Worm (Caenorhabditis elegans): Measurements from ENCODE around the gene nhr-78.

The nhr-78 gene

DNA sequence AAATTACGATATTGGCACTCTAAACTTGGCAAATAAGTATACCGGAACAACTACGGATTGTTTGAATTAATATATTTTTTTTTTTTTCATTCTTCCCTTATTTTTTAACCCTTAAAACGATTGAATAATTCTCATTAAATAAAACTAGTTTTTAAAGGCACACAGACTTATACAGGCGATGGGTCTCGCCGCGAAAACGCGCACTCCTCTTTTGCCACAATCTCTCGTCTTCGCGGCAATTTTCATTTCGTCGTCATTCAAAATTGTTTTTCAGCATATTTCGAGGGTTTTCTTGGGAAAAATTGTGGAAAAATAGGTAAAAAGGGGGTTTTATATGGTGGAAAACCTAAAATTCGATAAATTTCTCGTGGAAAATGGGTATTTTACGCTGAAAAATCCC, 30.3 kb downstream of the nhr-78 start:
- TF ChIP-seq ama-1 (optimal IDR thresholded peaks at IDR 0.05) (no peak), F13C5.2 (tag; optimal IDR thresholded peaks at IDR 0.05) (peak; percentile 18), hmg-4 (GFP tag; optimal IDR thresholded peaks at IDR 0.05) (no peak), flt-1 (GFP tag; IDR thresholded peaks at IDR 0.05) (no peak)

DNA sequence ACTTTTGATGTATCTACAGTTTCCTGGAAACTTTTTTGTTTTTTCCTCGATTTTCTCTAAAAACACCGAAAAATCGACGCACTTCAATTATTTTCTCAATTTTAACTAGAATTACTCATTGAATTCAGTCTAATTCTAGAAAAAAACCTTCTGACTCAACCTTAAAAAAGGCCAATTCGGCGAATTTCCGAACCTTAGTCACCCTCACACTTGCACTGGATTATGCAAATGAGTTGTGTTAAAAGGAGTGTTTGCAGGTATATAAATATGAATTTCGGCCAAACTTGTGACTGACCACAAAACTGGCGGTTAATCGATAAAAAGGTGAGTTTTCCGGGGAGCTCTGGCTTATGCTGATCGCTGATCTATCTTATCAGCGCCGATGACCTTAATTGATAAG, 31.2 kb downstream of the nhr-78 start, which contains the start of gene ttr-20:
ttr-20 (plus strand) TSS at position 301 of the 400 bp plus-strand sequence.
- TF ChIP-seq ceh-36 (tag; optimal IDR thresholded peaks at IDR 0.05) (no peak), scrt-1 (GFP tag; IDR thresholded peaks at IDR 0.05) (no peak), ama-1 (optimal IDR thresholded peaks at IDR 0.05) (no peak), ets-7 (tag; optimal IDR thresholded peaks at IDR 0.05) (no peak), flt-1 (GFP tag; IDR thresholded peaks at IDR 0.05) (no peak), aly-1 (tag; optimal IDR thresholded peaks at IDR 0.05) (no peak)

DNA sequence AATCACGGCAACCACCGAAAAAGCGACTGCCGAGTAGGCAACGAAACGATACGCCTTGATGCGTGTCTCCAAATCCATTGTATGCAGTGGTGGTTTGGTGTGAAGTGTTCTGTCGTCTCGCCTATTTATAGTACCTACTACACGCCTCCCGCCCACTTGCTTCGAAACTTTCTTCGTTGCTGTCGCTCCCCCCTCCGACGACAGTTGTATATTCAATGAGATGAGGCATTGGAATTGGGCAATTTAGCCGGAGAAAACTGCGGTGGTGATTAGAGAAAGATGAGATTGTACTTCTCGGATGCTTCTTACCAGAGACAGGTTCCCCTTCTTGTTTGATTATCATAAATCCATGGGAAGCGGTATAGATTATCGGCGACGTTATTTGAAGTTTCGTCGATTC, 33.2 kb downstream of the nhr-78 start, which contains the start of gene col-34:
col-34 (minus strand) TSS at position 101 of the 400 bp plus-strand sequence.
- TF ChIP-seq hmg-4 (GFP tag; optimal IDR thresholded peaks at IDR 0.05), result no peak
- TF ChIP-seq tbx-11 (GFP tag; IDR thresholded peaks at IDR 0.05), result no peak
- no peak for TF ChIP-seq ceh-36 (tag; optimal IDR thresholded peaks at IDR 0.05)
- no peak for TF ChIP-seq scrt-1 (GFP tag; IDR thresholded peaks at IDR 0.05)
- no peak for TF ChIP-seq F13C5.2 (tag; optimal IDR thresholded peaks at IDR 0.05)
- TF ChIP-seq tbx-37 (GFP tag; conservative IDR thresholded peaks at IDR 0.05), result no peak

DNA sequence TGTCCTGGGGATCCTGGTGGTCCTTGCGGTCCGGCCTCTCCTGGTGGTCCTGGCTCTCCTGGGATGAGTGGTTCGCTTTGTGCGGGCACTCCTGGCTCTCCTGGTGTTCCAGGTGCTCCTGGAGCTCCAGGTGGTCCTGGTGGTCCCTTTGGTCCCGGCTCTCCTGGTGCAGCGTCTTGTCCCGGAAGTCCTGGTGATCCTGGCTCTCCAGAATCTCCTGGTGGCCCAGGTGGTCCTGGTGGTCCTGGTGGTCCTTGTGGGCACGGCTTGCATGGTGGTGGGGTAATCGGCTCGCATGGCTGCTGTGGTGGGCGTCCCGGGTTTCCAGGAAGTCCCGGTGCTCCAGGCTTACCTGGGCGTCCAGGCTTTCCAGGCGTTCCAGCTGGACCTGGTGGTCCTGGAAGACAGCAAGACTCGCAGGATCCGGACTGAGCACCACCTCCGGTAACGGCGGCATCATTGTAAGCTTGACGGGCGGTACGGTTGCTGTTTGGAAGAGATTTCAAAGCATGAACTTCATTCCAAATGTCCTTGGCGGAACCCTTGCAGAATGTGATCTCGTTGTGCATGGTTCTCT, 33.8 kb downstream of the nhr-78 start:
- TF ChIP-seq ceh-13 (GFP tag; optimal IDR thresholded peaks at IDR 0.05) (no peak), pes-1 (GFP tag; IDR thresholded peaks at IDR 0.05) (no peak), aly-1 (tag; optimal IDR thresholded peaks at IDR 0.05) (peak; percentile 2)

DNA sequence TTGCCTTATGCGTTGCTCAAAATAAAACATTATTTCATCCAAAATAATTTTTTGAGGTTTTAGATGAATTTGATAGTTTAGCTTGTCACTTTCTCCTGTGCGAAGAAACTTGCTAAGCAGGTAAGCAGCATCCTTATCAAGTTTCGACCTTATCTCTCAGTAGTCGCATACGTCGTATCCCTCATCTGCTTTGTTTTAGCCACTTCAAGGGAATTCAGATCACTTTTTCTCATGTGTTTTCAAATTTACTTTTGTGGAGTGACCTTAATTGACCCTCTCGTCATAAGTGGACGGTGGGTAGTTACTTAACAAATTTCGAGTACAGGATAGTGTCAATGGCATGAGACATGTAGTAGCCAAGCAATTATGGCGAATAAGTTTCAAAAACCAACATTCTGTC, 41.0 kb downstream of the nhr-78 start:
- TF ChIP-seq flt-1 (GFP tag; IDR thresholded peaks at IDR 0.05) (no peak), ceh-36 (tag; optimal IDR thresholded peaks at IDR 0.05) (no peak), pes-1 (GFP tag; IDR thresholded peaks at IDR 0.05) (no peak), scrt-1 (GFP tag; IDR thresholded peaks at IDR 0.05) (no peak), hnd-1 (tag; optimal IDR thresholded peaks at IDR 0.05) (no peak), tbx-11 (GFP tag; IDR thresholded peaks at IDR 0.05) (no peak), hmg-4 (GFP tag; optimal IDR thresholded peaks at IDR 0.05) (no peak), sea-1 (GFP tag; conservative IDR thresholded peaks at IDR 0.05) (no peak), aly-1 (tag; optimal IDR thresholded peaks at IDR 0.05) (no peak), B0310.2 (tag; optimal IDR thresholded peaks at IDR 0.05) (no peak), ets-7 (tag; optimal IDR thresholded peaks at IDR 0.05) (no peak), ama-1 (optimal IDR thresholded peaks at IDR 0.05) (no peak), ceh-13 (GFP tag; optimal IDR thresholded peaks at IDR 0.05) (no peak), hmbx-1 (tag; optimal IDR thresholded peaks at IDR 0.05) (no peak), F13C5.2 (tag; optimal IDR thresholded peaks at IDR 0.05) (no peak)

DNA sequence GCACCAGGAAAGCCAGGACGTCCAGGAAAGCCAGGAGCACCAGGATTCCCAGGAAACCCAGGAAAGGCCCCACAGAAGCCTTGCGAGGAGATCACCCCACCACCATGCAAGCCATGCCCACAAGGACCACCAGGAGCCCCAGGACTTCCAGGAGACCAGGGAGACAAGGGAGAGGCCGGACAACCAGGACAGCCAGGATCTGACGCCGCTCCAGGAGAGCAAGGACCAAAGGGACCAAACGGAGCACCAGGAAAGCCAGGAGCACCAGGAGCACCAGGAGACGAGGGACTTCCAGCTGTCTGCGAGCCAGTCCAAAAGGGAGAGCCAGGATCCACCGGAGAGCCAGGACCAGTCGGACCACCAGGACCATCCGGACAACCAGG, 41.7 kb downstream of the nhr-78 start:
- TF ChIP-seq flt-1 (GFP tag; IDR thresholded peaks at IDR 0.05) (no peak), tbx-37 (GFP tag; conservative IDR thresholded peaks at IDR 0.05) (no peak), sea-1 (GFP tag; conservative IDR thresholded peaks at IDR 0.05) (no peak), hmbx-1 (tag; optimal IDR thresholded peaks at IDR 0.05) (no peak), ceh-13 (GFP tag; optimal IDR thresholded peaks at IDR 0.05) (no peak), F13C5.2 (tag; optimal IDR thresholded peaks at IDR 0.05) (no peak), aly-1 (tag; optimal IDR thresholded peaks at IDR 0.05) (no peak), ceh-36 (tag; optimal IDR thresholded peaks at IDR 0.05) (no peak), tbx-11 (GFP tag; IDR thresholded peaks at IDR 0.05) (no peak), ets-7 (tag; optimal IDR thresholded peaks at IDR 0.05) (no peak), scrt-1 (GFP tag; IDR thresholded peaks at IDR 0.05) (no peak), hmg-4 (GFP tag; optimal IDR thresholded peaks at IDR 0.05) (no peak), tra-4 (tag; optimal IDR thresholded peaks at IDR 0.05) (no peak), B0310.2 (tag; optimal IDR thresholded peaks at IDR 0.05) (no peak), hnd-1 (tag; optimal IDR thresholded peaks at IDR 0.05) (no peak), ama-1 (optimal IDR thresholded peaks at IDR 0.05) (no peak), pes-1 (GFP tag; IDR thresholded peaks at IDR 0.05) (no peak)

DNA sequence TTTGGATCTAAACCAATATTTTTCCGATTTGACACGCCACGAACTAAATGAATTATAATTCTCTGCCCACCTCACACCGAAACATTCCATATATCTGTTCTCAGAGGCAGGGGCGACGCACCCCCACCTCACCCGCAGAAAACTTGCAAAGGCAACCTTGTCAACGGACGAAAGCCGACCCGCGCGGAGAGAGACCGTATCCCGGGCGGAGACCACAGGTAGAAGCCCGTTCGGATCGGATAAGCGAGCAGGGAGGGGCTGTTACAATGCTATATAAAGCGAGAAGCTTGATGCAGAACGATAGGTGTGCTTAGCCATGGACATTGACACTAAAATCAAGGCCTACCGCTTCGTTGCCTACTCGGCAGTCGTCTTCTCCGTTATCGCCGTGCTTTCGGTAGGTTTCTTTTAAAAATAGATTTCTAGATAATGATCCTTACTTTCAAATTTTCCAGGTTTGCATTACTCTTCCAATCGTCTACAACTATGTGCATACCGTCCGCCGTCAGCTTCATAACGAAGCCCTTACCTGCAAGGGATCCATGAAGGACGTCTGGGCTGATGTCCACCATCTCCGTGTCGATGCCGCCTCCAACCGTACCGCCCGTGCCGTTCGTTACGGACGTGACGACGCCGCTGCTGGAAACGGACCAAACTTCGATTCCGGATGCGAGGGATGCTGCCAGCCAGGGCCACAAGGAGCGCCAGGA, 42.2 kb downstream of the nhr-78 start, which contains the start of the genes zipt-2.2 and dpy-13:
zipt-2.2 (minus strand) TSS at position 51 of the 710 bp plus-strand sequence.
dpy-13 (plus strand) TSS at position 300 of the 710 bp plus-strand sequence.
- TF ChIP-seq tra-4 (tag; optimal IDR thresholded peaks at IDR 0.05) (no peak), pes-1 (GFP tag; IDR thresholded peaks at IDR 0.05) (no peak), hmbx-1 (tag; optimal IDR thresholded peaks at IDR 0.05) (no peak), tbx-11 (GFP tag; IDR thresholded peaks at IDR 0.05) (no peak), ama-1 (optimal IDR thresholded peaks at IDR 0.05) (no peak), ceh-36 (tag; optimal IDR thresholded peaks at IDR 0.05) (no peak), tbx-37 (GFP tag; conservative IDR thresholded peaks at IDR 0.05) (no peak), hnd-1 (tag; optimal IDR thresholded peaks at IDR 0.05) (no peak), ets-7 (tag; optimal IDR thresholded peaks at IDR 0.05) (no peak), flt-1 (GFP tag; IDR thresholded peaks at IDR 0.05) (no peak)

DNA sequence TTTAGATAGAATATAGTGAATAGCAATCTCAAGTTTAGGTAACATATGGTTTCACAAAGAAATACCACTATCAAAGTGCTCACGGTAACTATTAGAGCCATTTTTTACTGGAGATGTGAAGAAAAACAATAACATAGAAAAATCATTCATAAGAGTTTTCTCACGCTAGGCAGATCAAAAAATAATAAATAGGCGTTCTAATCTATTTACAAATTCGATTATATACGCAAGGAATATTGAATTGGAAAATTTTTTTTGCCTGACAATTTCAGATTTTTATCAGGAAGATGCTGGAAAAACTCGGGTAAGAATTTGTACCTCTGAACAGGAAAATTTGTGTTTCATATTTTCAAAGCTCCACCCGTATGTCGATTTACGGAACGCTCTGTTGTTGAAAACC, 49.8 kb downstream of the nhr-78 start, which contains the start of gene srbc-70:
srbc-70 (minus strand) TSS at position 101 of the 400 bp plus-strand sequence.
- no peak for TF ChIP-seq sea-1 (GFP tag; conservative IDR thresholded peaks at IDR 0.05)
- no peak for TF ChIP-seq ets-7 (tag; optimal IDR thresholded peaks at IDR 0.05)
- TF ChIP-seq tbx-11 (GFP tag; IDR thresholded peaks at IDR 0.05), result no peak
- no peak for TF ChIP-seq ceh-13 (GFP tag; optimal IDR thresholded peaks at IDR 0.05)
- no peak for TF ChIP-seq scrt-1 (GFP tag; IDR thresholded peaks at IDR 0.05)
